Fruit fly (Drosophila melanogaster) whole organism, embryonic: ENCODE measurements around the gene ph-d.

Experiments
- Abd-B ChIP-seq: fragments of 200-800 bp; sonication (Bioruptor generic); optimal IDR thresholded peaks from 2 replicates; lab custom pipeline; 2018; ENCODE audit warnings: missing biosample characterization, mild to moderate bottlenecking, missing genetic modification characterization, moderate library complexity
- Asciz ChIP-seq: fragments of 200-800 bp; sonication (Bioruptor generic); optimal IDR thresholded peaks from 2 replicates; lab custom pipeline; 2017; ENCODE audit warnings: missing biosample characterization, mild to moderate bottlenecking, missing genetic modification characterization, missing genetic modification reagents
- CG12659 ChIP-seq: fragments of 200-800 bp; sonication (Bioruptor generic); optimal IDR thresholded peaks from 3 replicates; lab custom pipeline; 2017; ENCODE audit warnings: mild to moderate bottlenecking, missing biosample characterization, missing genetic modification reagents, missing genetic modification characterization
- CG14667 ChIP-seq: fragments of 200-800 bp; sonication (Bioruptor generic); IDR thresholded peaks from 2 replicates; pipeline ENCODE4 v1.3.6; 2022; ENCODE audit warnings: missing biosample characterization, missing genetic modification characterization
- CG15269 ChIP-seq: fragments of 200-800 bp; sonication (Bioruptor generic); optimal IDR thresholded peaks from 2 replicates; lab custom pipeline; 2018; ENCODE audit warnings: missing biosample characterization, mild to moderate bottlenecking, missing genetic modification characterization, moderate library complexity
- CG15601 ChIP-seq: fragments of 200-800 bp; sonication (Bioruptor generic); optimal IDR thresholded peaks from 3 replicates; lab custom pipeline; 2019; ENCODE audit warnings: missing biosample characterization, mild to moderate bottlenecking, missing genetic modification characterization, moderate library complexity
- CG16779 ChIP-seq: fragments of 200-800 bp; sonication (Bioruptor generic); IDR thresholded peaks from 2 replicates; pipeline ENCODE4 v1.3.6; 2022; ENCODE audit warnings: missing biosample characterization, missing genetic modification characterization
- CG18764 ChIP-seq: fragments of 200-800 bp; sonication (Bioruptor generic); optimal IDR thresholded peaks from 3 replicates; lab custom pipeline; 2016; ENCODE audit warnings: missing biosample characterization, missing genetic modification characterization
- CG2202 ChIP-seq: fragments of 200-800 bp; sonication (Bioruptor generic); optimal IDR thresholded peaks from 2 replicates; lab custom pipeline; 2018; ENCODE audit warnings: missing biosample characterization, mild to moderate bottlenecking, missing genetic modification characterization
- CG2875 ChIP-seq: fragments of 200-800 bp; sonication (Bioruptor generic); optimal IDR thresholded peaks from 2 replicates; lab custom pipeline; 2017; ENCODE audit warnings: missing biosample characterization, mild to moderate bottlenecking, missing genetic modification characterization, missing genetic modification reagents
- CG31224 ChIP-seq: fragments of 200-800 bp; sonication (Bioruptor generic); IDR thresholded peaks from 2 replicates; pipeline ENCODE4 v1.3.6; 2022; ENCODE audit warnings: missing biosample characterization, missing genetic modification characterization
- CG31388 ChIP-seq: fragments of 200-800 bp; sonication (Bioruptor generic); optimal IDR thresholded peaks from 2 replicates; lab custom pipeline; 2016; ENCODE audit warnings: missing biosample characterization, missing genetic modification characterization
- CG32532 ChIP-seq: fragments of 200-800 bp; sonication (Bioruptor generic); IDR thresholded peaks from 2 replicates; pipeline ENCODE4 v1.3.6; 2022; ENCODE audit warnings: missing biosample characterization, missing genetic modification characterization
- CG4424 ChIP-seq: fragments of 200-800 bp; sonication (Bioruptor generic); optimal IDR thresholded peaks from 3 replicates; lab custom pipeline; 2016; ENCODE audit warnings: missing biosample characterization, missing genetic modification characterization
- CG4854 ChIP-seq: fragments of 200-800 bp; sonication (Bioruptor generic); optimal IDR thresholded peaks from 2 replicates; lab custom pipeline; 2016; ENCODE audit warnings: missing biosample characterization, missing genetic modification characterization, inconsistent platforms
- CG6254 ChIP-seq: fragments of 200-800 bp; sonication (Bioruptor generic); optimal IDR thresholded peaks from 3 replicates; lab custom pipeline; 2017; ENCODE audit warnings: mild to moderate bottlenecking, missing biosample characterization, missing genetic modification reagents, missing genetic modification characterization
- CG6272 ChIP-seq: fragments of 200-800 bp; sonication (Bioruptor generic); IDR thresholded peaks from 2 replicates; pipeline ENCODE4 v1.3.6; 2022; ENCODE audit warnings: missing biosample characterization, missing genetic modification characterization
- CG7372 ChIP-seq: fragments of 200-800 bp; sonication (Bioruptor generic); IDR thresholded peaks from 2 replicates; pipeline ENCODE4 v1.3.6; 2022; ENCODE audit warnings: missing biosample characterization, missing genetic modification characterization
- CG7745 ChIP-seq: fragments of 200-800 bp; sonication (Bioruptor generic); optimal IDR thresholded peaks from 2 replicates; lab custom pipeline; 2018; ENCODE audit warnings: missing biosample characterization, mild to moderate bottlenecking, missing genetic modification characterization, moderate library complexity
- CG7786 ChIP-seq: fragments of 200-800 bp; sonication (Bioruptor generic); optimal IDR thresholded peaks from 2 replicates; lab custom pipeline; 2016; ENCODE audit warnings: missing biosample characterization, missing genetic modification characterization
- CG8388 ChIP-seq: fragments of 200-800 bp; sonication (Bioruptor generic); optimal IDR thresholded peaks from 2 replicates; lab custom pipeline; 2019; ENCODE audit warnings: missing biosample characterization, mild to moderate bottlenecking, missing genetic modification characterization, moderate library complexity
- CHES-1-like ChIP-seq: fragments of 200-800 bp; sonication (Bioruptor generic); optimal IDR thresholded peaks from 2 replicates; lab custom pipeline; 2016; ENCODE audit warnings: missing biosample characterization, missing genetic modification characterization
- Dbx ChIP-seq: fragments of 200-800 bp; sonication (Bioruptor generic); IDR thresholded peaks from 3 replicates; pipeline ENCODE4 v1.3.6; 2022; ENCODE audit warnings: missing biosample characterization, missing genetic modification characterization
- Doc2 ChIP-seq: fragments of 200-800 bp; sonication (Bioruptor generic); IDR thresholded peaks from 2 replicates; pipeline ENCODE4 v1.3.6; 2022; ENCODE audit warnings: missing biosample characterization, missing genetic modification characterization
- E2f1 ChIP-seq: fragments of 200-800 bp; sonication (Bioruptor generic); IDR thresholded peaks from 2 replicates; pipeline ENCODE4 v1.3.6; 2022; ENCODE audit warnings: missing biosample characterization, missing genetic modification characterization
- Ets65A ChIP-seq: fragments of 200-800 bp; sonication (Bioruptor generic); peaks from one replicate; lab custom pipeline; 2016; ENCODE audit warnings: missing biosample characterization, missing genetic modification characterization
- HLH54F ChIP-seq: fragments of 200-800 bp; sonication (Bioruptor generic); optimal IDR thresholded peaks from 3 replicates; lab custom pipeline; 2016; ENCODE audit warnings: missing biosample characterization, missing genetic modification characterization
- Hmr ChIP-seq: fragments of 200-800 bp; sonication (Bioruptor generic); optimal IDR thresholded peaks from 3 replicates; lab custom pipeline; 2017; ENCODE audit warnings: mild to moderate bottlenecking, missing biosample characterization, missing genetic modification reagents, missing genetic modification characterization
- Lhr ChIP-seq: fragments of 200-800 bp; sonication (Bioruptor generic); optimal IDR thresholded peaks from 3 replicates; lab custom pipeline; 2017; ENCODE audit warnings: mild to moderate bottlenecking, missing biosample characterization, missing genetic modification reagents, missing genetic modification characterization
- MESR4 ChIP-seq: fragments of 200-800 bp; sonication (Bioruptor generic); optimal IDR thresholded peaks from 2 replicates; lab custom pipeline; 2018; ENCODE audit warnings: missing biosample characterization, mild to moderate bottlenecking, missing genetic modification characterization, moderate library complexity
- NC2β ChIP-seq: fragments of 200-800 bp; sonication (Bioruptor generic); optimal IDR thresholded peaks from 2 replicates; lab custom pipeline; 2016; ENCODE audit warnings: missing biosample characterization, missing genetic modification characterization
- Nf-YB ChIP-seq: fragments of 200-800 bp; sonication (Bioruptor generic); optimal IDR thresholded peaks from 3 replicates; lab custom pipeline; 2019; ENCODE audit warnings: missing biosample characterization, mild to moderate bottlenecking, missing genetic modification characterization, moderate library complexity
- Optix ChIP-seq: fragments of 200-800 bp; sonication (Bioruptor generic); IDR thresholded peaks from 3 replicates; pipeline ENCODE4 v1.3.6; 2022; ENCODE audit warnings: missing biosample characterization, missing genetic modification characterization
- Rfx ChIP-seq: fragments of 200-800 bp; sonication (Bioruptor generic); IDR thresholded peaks from 2 replicates; pipeline ENCODE4 v1.3.6; 2022; ENCODE audit warnings: missing biosample characterization, missing genetic modification characterization
- Sry-δ ChIP-seq: fragments of 200-800 bp; sonication (Bioruptor generic); optimal IDR thresholded peaks from 2 replicates; lab custom pipeline; 2016; ENCODE audit warnings: missing biosample characterization, missing genetic modification characterization
- Stat92E ChIP-seq, 3 experiments: fragments of >200 bp in 2 of 3; fragments of 200-800 bp in 1 of 3; sonication (Bioruptor generic) in 1 of 3; optimal IDR thresholded peaks; 2 replicates each; lab custom pipeline; 2017 to 2019; ENCODE audit warnings: missing biosample characterization in 3 of 3, missing genetic modification characterization in 3 of 3, mild to moderate bottlenecking in 1 of 3, moderate library complexity in 1 of 3
- Tbp ChIP-seq: fragments of >200 bp; optimal IDR thresholded peaks from 2 replicates; lab custom pipeline; 2018; ENCODE audit warnings: missing biosample characterization, missing genetic modification characterization
- cato ChIP-seq: fragments of 200-800 bp; sonication (Bioruptor generic); optimal IDR thresholded peaks from 2 replicates; lab custom pipeline; 2016; ENCODE audit warnings: missing biosample characterization, missing genetic modification characterization, borderline replicate concordance
- esg ChIP-seq: fragments of 200-800 bp; sonication (Bioruptor generic); conservative IDR thresholded peaks from 2 replicates; pipeline ENCODE4 v1.3.6; 2022; ENCODE audit warnings: missing biosample characterization, missing genetic modification characterization
- exex ChIP-seq: fragments of 200-800 bp; sonication (Bioruptor generic); optimal IDR thresholded peaks from 4 replicates; lab custom pipeline; 2018; ENCODE audit warnings: missing biosample characterization, mild to moderate bottlenecking, missing genetic modification characterization, moderate library complexity
- eyg ChIP-seq: fragments of 200-800 bp; sonication (Bioruptor generic); optimal IDR thresholded peaks from 3 replicates; lab custom pipeline; 2016; ENCODE audit warnings: missing biosample characterization, missing genetic modification characterization
- fd96Cb ChIP-seq: fragments of 200-800 bp; sonication (Bioruptor generic); optimal IDR thresholded peaks from 2 replicates; lab custom pipeline; 2018; ENCODE audit warnings: missing biosample characterization, mild to moderate bottlenecking, missing genetic modification characterization, moderate library complexity
- ftz-f1 ChIP-seq: fragments of 200-800 bp; sonication (Bioruptor generic); optimal IDR thresholded peaks from 2 replicates; lab custom pipeline; 2016; ENCODE audit warnings: missing biosample characterization, missing genetic modification characterization
- gcm2 ChIP-seq: fragments of 200-800 bp; sonication (Bioruptor generic); optimal IDR thresholded peaks from 2 replicates; lab custom pipeline; 2016; ENCODE audit warnings: missing biosample characterization, missing genetic modification characterization
- gro ChIP-seq: fragments of 200-800 bp; sonication (Bioruptor generic); optimal IDR thresholded peaks from 2 replicates; lab custom pipeline; 2016; ENCODE audit warnings: missing biosample characterization, missing genetic modification characterization
- onecut ChIP-seq: fragments of 200-800 bp; sonication (Bioruptor generic); IDR thresholded peaks from 2 replicates; pipeline ENCODE4 v1.3.6; 2022; ENCODE audit warnings: missing biosample characterization, missing genetic modification characterization
- sob ChIP-seq: fragments of 200-800 bp; sonication (Bioruptor generic); IDR thresholded peaks from 2 replicates; pipeline ENCODE4 v1.3.6; 2022; ENCODE audit warnings: missing biosample characterization, missing genetic modification characterization
- tna ChIP-seq: fragments of 200-800 bp; sonication (Bioruptor generic); IDR thresholded peaks from 2 replicates; pipeline ENCODE4 v1.3.6; 2022; ENCODE audit warnings: missing biosample characterization, missing genetic modification characterization; ENCODE audit not compliant: partially characterized antibody
- ttk ChIP-seq: fragments of 200-800 bp; sonication (Bioruptor generic); IDR thresholded peaks from 2 replicates; pipeline ENCODE4 v2.1.2; 2022; ENCODE audit warnings: missing biosample characterization, missing genetic modification characterization
- vvl ChIP-seq: fragments of 200-800 bp; sonication (Bioruptor generic); IDR thresholded peaks from 2 replicates; pipeline ENCODE4 v1.3.6; 2022; ENCODE audit warnings: missing biosample characterization, missing genetic modification characterization
- zfh2 ChIP-seq: fragments of 200-800 bp; sonication (Bioruptor generic); optimal IDR thresholded peaks from 2 replicates; lab custom pipeline; 2016; ENCODE audit warnings: missing biosample characterization, missing genetic modification characterization

The ph-d gene

dm6 chrX:2087501-2087900, 35.6 kb downstream of the ph-d start (continued):
- TF ChIP-seq Rfx (GFP tag; lab: Robert Waterston, UW) = peak; percentile 48; the same call in 1 of the 2 replicates
- TF ChIP-seq Optix (GFP tag; lab: Robert Waterston, UW) = peak; percentile 67
- no peak for TF ChIP-seq Tbp (GFP tag; lab: Kevin White, UChicago)
- no peak for TF ChIP-seq eyg (GFP tag; lab: Kevin White, UChicago)
- TF ChIP-seq cato (GFP tag; lab: Kevin White, UChicago) = no peak
- no peak for TF ChIP-seq CG18764
- TF ChIP-seq fd96Cb (tag; lab: Kevin White, UChicago) = peak; percentile 50
- TF ChIP-seq Doc2 (GFP tag; lab: Robert Waterston, UW) = no peak
- peak; percentile 65 for TF ChIP-seq E2f1
- TF ChIP-seq CG7745 (tag; lab: Kevin White, UChicago) = no peak
- TF ChIP-seq CG4424 = peak; percentile 48
- peak; percentile 70 for TF ChIP-seq CG8388 (GFP tag; lab: Kevin White, UChicago)
- peak; percentile 44; the same call in 1 of the 2 replicates for TF ChIP-seq CG31224 (GFP tag; lab: Robert Waterston, UW)
- peak; percentile 36 for TF ChIP-seq HLH54F
- no peak for TF ChIP-seq Sry-δ (GFP tag; lab: Kevin White, UChicago)
- no peak for TF ChIP-seq CG31388 (GFP tag; lab: Kevin White, UChicago)
- peak; percentile 74 for TF ChIP-seq CG15269
- TF ChIP-seq ftz-f1 (GFP tag; lab: Kevin White, UChicago) = no peak
- peak; percentile 31 for TF ChIP-seq Abd-B
- TF ChIP-seq gro = no peak
- TF ChIP-seq Ets65A (GFP tag; lab: Kevin White, UChicago) = peak; percentile 91
- TF ChIP-seq Lhr = peak; percentile 4
- peak; percentile 43 for TF ChIP-seq CG15601
- peak; percentile 99 for TF ChIP-seq CG6254 (GFP tag; lab: Kevin White, UChicago)
- no peak for TF ChIP-seq CG4854
- TF ChIP-seq CG7372 (GFP tag; lab: Robert Waterston, UW) = no peak
- TF ChIP-seq ttk (GFP tag; lab: Robert Waterston, UW) = peak; percentile 36
- TF ChIP-seq Asciz = peak; percentile 45
- TF ChIP-seq exex = no peak
- TF ChIP-seq MESR4 = no peak
- TF ChIP-seq CG2202 (tag; lab: Kevin White, UChicago) = no peak
- TF ChIP-seq CG14667 (GFP tag; lab: Robert Waterston, UW) = peak; percentile 51
- peak; percentile 56 for TF ChIP-seq CG12659 (GFP tag; lab: Kevin White, UChicago)
- peak; percentile 54 for TF ChIP-seq Hmr (GFP tag; lab: Kevin White, UChicago)
- TF ChIP-seq CG7786 (GFP tag; lab: Kevin White, UChicago) = peak; percentile 38
- TF ChIP-seq Stat92E (GFP tag; optimal IDR thresholded peaks at IDR 0.05; lab: Kevin White, UChicago) = no peak
- peak; percentile 29 for TF ChIP-seq CHES-1-like
- no peak for TF ChIP-seq tna (GFP tag; lab: Robert Waterston, UW)
- peak; percentile 47; the same call in 1 of the 2 replicates for TF ChIP-seq sob (GFP tag; lab: Robert Waterston, UW)
- 0 out of 2 replicates have a peak, but pooled peaks have one; percentile 27 for TF ChIP-seq onecut (GFP tag; lab: Robert Waterston, UW)
- peak; percentile 47 for TF ChIP-seq CG2875 (GFP tag; lab: Kevin White, UChicago)
- peak; percentile 66 for TF ChIP-seq CG32532 (GFP tag; lab: Robert Waterston, UW)
- TF ChIP-seq CG6272 = no peak
- no peak for TF ChIP-seq Dbx (GFP tag; lab: Robert Waterston, UW)
- TF ChIP-seq vvl (GFP tag; lab: Robert Waterston, UW) = peak; percentile 84
- TF ChIP-seq Nf-YB (GFP tag; lab: Kevin White, UChicago) = peak; percentile 36
- 0 out of 2 replicates have a peak, but pooled peaks have one; percentile 25 for TF ChIP-seq CG16779
- TF ChIP-seq esg (GFP tag; lab: Robert Waterston, UW) = peak; percentile 35; the same call in 1 of the 2 replicates
- TF ChIP-seq gcm2 (GFP tag; lab: Kevin White, UChicago) = no peak
- TF ChIP-seq NC2β (GFP tag; lab: Kevin White, UChicago) = no peak
- peak; percentile 6 for TF ChIP-seq zfh2 (GFP tag; lab: Kevin White, UChicago)
